Fruit fly (Drosophila melanogaster) whole organism, embryonic: ENCODE measurements around the gene asun.

Experiments used
- B-H2 ChIP-seq: fragments of 200-800 bp; sonication (Bioruptor generic); optimal IDR thresholded peaks from 2 replicates; lab custom pipeline; 2018; ENCODE audit warnings: missing biosample characterization, mild to moderate bottlenecking, missing genetic modification characterization
- BEAF-32 ChIP-seq: fragments of 200-800 bp; sonication (Bioruptor generic); optimal IDR thresholded peaks from 3 replicates; lab custom pipeline; 2017; ENCODE audit warnings: missing biosample characterization, missing genetic modification characterization, mild to moderate bottlenecking, moderate library complexity, missing genetic modification reagents
- CG10321 ChIP-seq: fragments of 200-800 bp; sonication (Bioruptor generic); IDR thresholded peaks from 2 replicates; pipeline ENCODE4 v1.3.6; 2022; ENCODE audit warnings: missing biosample characterization, missing genetic modification characterization
- CG10979 ChIP-seq: fragments of 200-800 bp; sonication (Bioruptor generic); optimal IDR thresholded peaks from 2 replicates; lab custom pipeline; 2018; ENCODE audit warnings: missing biosample characterization, mild to moderate bottlenecking, missing genetic modification characterization, moderate library complexity
- CG13123 ChIP-seq: fragments of 200-800 bp; sonication (Bioruptor generic); optimal IDR thresholded peaks from 2 replicates; lab custom pipeline; 2016; ENCODE audit warnings: missing biosample characterization, missing genetic modification characterization
- CG13296 ChIP-seq: fragments of 200-800 bp; sonication (Bioruptor generic); optimal IDR thresholded peaks from 3 replicates; lab custom pipeline; 2018; ENCODE audit warnings: missing biosample characterization, mild to moderate bottlenecking, missing genetic modification characterization
- CG14441 ChIP-seq: fragments of 200-800 bp; sonication (Bioruptor generic); IDR thresholded peaks from 2 replicates; pipeline ENCODE4 v1.3.6; 2022; ENCODE audit warnings: missing biosample characterization, missing genetic modification characterization
- CG15479 ChIP-seq: fragments of 200-800 bp; sonication (Bioruptor generic); optimal IDR thresholded peaks from 3 replicates; lab custom pipeline; 2019; ENCODE audit warnings: missing biosample characterization, mild to moderate bottlenecking, missing genetic modification characterization, moderate library complexity
- CG15696 ChIP-seq: fragments of 200-800 bp; sonication (Bioruptor generic); optimal IDR thresholded peaks from 2 replicates; lab custom pipeline; 2019; ENCODE audit warnings: missing biosample characterization, mild to moderate bottlenecking, missing genetic modification characterization, moderate library complexity
- CG17186 ChIP-seq: fragments of 200-800 bp; sonication (Bioruptor generic); optimal IDR thresholded peaks from 3 replicates; lab custom pipeline; 2017; ENCODE audit warnings: missing biosample characterization, missing genetic modification reagents, missing genetic modification characterization
- CG17359 ChIP-seq: fragments of 200-800 bp; sonication (Bioruptor generic); optimal IDR thresholded peaks from 3 replicates; lab custom pipeline; 2018; ENCODE audit warnings: missing biosample characterization, mild to moderate bottlenecking, missing genetic modification characterization, moderate library complexity
- CG3065 ChIP-seq: fragments of 200-800 bp; sonication (Bioruptor generic); optimal IDR thresholded peaks from 2 replicates; lab custom pipeline; 2016; ENCODE audit warnings: missing biosample characterization, missing genetic modification characterization
- CG32532 ChIP-seq: fragments of 200-800 bp; sonication (Bioruptor generic); IDR thresholded peaks from 2 replicates; pipeline ENCODE4 v1.3.6; 2022; ENCODE audit warnings: missing biosample characterization, missing genetic modification characterization
- CG33213 ChIP-seq: fragments of 200-800 bp; sonication (Bioruptor generic); optimal IDR thresholded peaks from 3 replicates; lab custom pipeline; 2016; ENCODE audit warnings: missing biosample characterization, missing genetic modification characterization
- CG42726 ChIP-seq: fragments of 200-800 bp; sonication (Bioruptor generic); IDR thresholded peaks from 2 replicates; pipeline ENCODE4 v1.3.6; 2022; ENCODE audit warnings: missing biosample characterization, missing genetic modification characterization; ENCODE audit not compliant: partially characterized antibody
- CG43689 ChIP-seq: fragments of 200-800 bp; sonication (Bioruptor generic); IDR thresholded peaks from 2 replicates; pipeline ENCODE4 v1.3.6; 2022; ENCODE audit warnings: missing biosample characterization, missing genetic modification characterization
- CG4854 ChIP-seq: fragments of 200-800 bp; sonication (Bioruptor generic); optimal IDR thresholded peaks from 2 replicates; lab custom pipeline; 2016; ENCODE audit warnings: missing biosample characterization, missing genetic modification characterization, inconsistent platforms
- CG6791 ChIP-seq: fragments of 200-800 bp; sonication (Bioruptor generic); IDR thresholded peaks from 3 replicates; pipeline ENCODE4 v1.3.6; 2022; ENCODE audit warnings: missing biosample characterization, missing genetic modification characterization; ENCODE audit not compliant: partially characterized antibody
- CG7963 ChIP-seq: fragments of 200-800 bp; sonication (Bioruptor generic); IDR thresholded peaks from 3 replicates; pipeline ENCODE4 v1.3.6; 2022; ENCODE audit warnings: missing biosample characterization, missing genetic modification characterization; ENCODE audit not compliant: partially characterized antibody
- CG9437 ChIP-seq: fragments of 200-800 bp; sonication (Bioruptor generic); optimal IDR thresholded peaks from 2 replicates; lab custom pipeline; 2018; ENCODE audit warnings: missing biosample characterization, mild to moderate bottlenecking, missing genetic modification characterization
- CG9609 ChIP-seq: fragments of 200-800 bp; sonication (Bioruptor generic); optimal IDR thresholded peaks from 3 replicates; lab custom pipeline; 2016; ENCODE audit warnings: missing biosample characterization, missing genetic modification characterization
- Camta ChIP-seq: fragments of 200-800 bp; sonication (Bioruptor generic); optimal IDR thresholded peaks from 2 replicates; lab custom pipeline; 2016; ENCODE audit warnings: missing biosample characterization, missing genetic modification characterization
- D ChIP-seq, 2 experiments: fragments of 200-800 bp in 1 of 2; fragments of >200 bp in 1 of 2; sonication (Bioruptor generic) in 1 of 2; optimal IDR thresholded peaks; 2 replicates in 1 of 2; 3 replicates in 1 of 2; lab custom pipeline; 2017; ENCODE audit warnings: mild to moderate bottlenecking in 1 of 2, missing biosample characterization in 1 of 2, missing genetic modification characterization in 1 of 2, missing genetic modification reagents in 1 of 2
- Drgx ChIP-seq: fragments of 200-800 bp; sonication (Bioruptor generic); IDR thresholded peaks from 2 replicates; pipeline ENCODE4 v1.3.6; 2022; ENCODE audit warnings: missing biosample characterization, missing genetic modification characterization
- E2f1 ChIP-seq: fragments of 200-800 bp; sonication (Bioruptor generic); IDR thresholded peaks from 2 replicates; pipeline ENCODE4 v1.3.6; 2022; ENCODE audit warnings: missing biosample characterization, missing genetic modification characterization
- Ets97D ChIP-seq: fragments of 200-800 bp; sonication (Bioruptor generic); optimal IDR thresholded peaks from 3 replicates; lab custom pipeline; 2016; ENCODE audit warnings: missing biosample characterization, missing genetic modification characterization
- HmgD ChIP-seq: fragments of 200-800 bp; sonication (Bioruptor generic); optimal IDR thresholded peaks from 3 replicates; lab custom pipeline; 2016; ENCODE audit warnings: missing biosample characterization, missing genetic modification characterization
- Hmx ChIP-seq: fragments of 200-800 bp; sonication (Bioruptor generic); optimal IDR thresholded peaks from 2 replicates; lab custom pipeline; 2016; ENCODE audit warnings: missing biosample characterization, missing genetic modification characterization
- Kr ChIP-seq: fragments of 200-800 bp; sonication (Bioruptor generic); optimal IDR thresholded peaks from 2 replicates; lab custom pipeline; 2017; ENCODE audit warnings: missing biosample characterization, mild to moderate bottlenecking, missing genetic modification characterization
- MTF-1 ChIP-seq: fragments of 200-800 bp; sonication (Bioruptor generic); optimal IDR thresholded peaks from 2 replicates; lab custom pipeline; 2018; ENCODE audit warnings: missing biosample characterization, mild to moderate bottlenecking, missing genetic modification characterization, borderline replicate concordance
- NC2β ChIP-seq: fragments of 200-800 bp; sonication (Bioruptor generic); optimal IDR thresholded peaks from 2 replicates; lab custom pipeline; 2016; ENCODE audit warnings: missing biosample characterization, missing genetic modification characterization
- bsh ChIP-seq, 2 experiments: fragments of 200-800 bp; sonication (Bioruptor generic); optimal IDR thresholded peaks; 2 replicates each; lab custom pipeline; 2017 to 2018; ENCODE audit warnings: mild to moderate bottlenecking in 2 of 2, missing biosample characterization in 2 of 2, missing genetic modification characterization in 2 of 2, moderate library complexity in 1 of 2
- fd96Cb ChIP-seq: fragments of 200-800 bp; sonication (Bioruptor generic); optimal IDR thresholded peaks from 2 replicates; lab custom pipeline; 2018; ENCODE audit warnings: missing biosample characterization, mild to moderate bottlenecking, missing genetic modification characterization, moderate library complexity
- gce ChIP-seq: fragments of 200-800 bp; sonication (Bioruptor generic); IDR thresholded peaks from 3 replicates; pipeline ENCODE4 v1.3.6; 2022; ENCODE audit warnings: missing biosample characterization, missing genetic modification characterization
- grau ChIP-seq: fragments of 200-800 bp; optimal IDR thresholded peaks from 3 replicates; lab custom pipeline; 2019; ENCODE audit warnings: missing biosample characterization, mild to moderate bottlenecking, missing genetic modification characterization, moderate library complexity
- gsb ChIP-seq: fragments of 200-800 bp; sonication (Bioruptor generic); IDR thresholded peaks from 2 replicates; pipeline ENCODE4 v1.3.6; 2022; ENCODE audit warnings: missing biosample characterization, missing genetic modification characterization
- jing ChIP-seq: fragments of 200-800 bp; sonication (Bioruptor generic); optimal IDR thresholded peaks from 2 replicates; lab custom pipeline; 2018; ENCODE audit warnings: missing biosample characterization, mild to moderate bottlenecking, missing genetic modification characterization
- kay ChIP-seq: fragments of 200-800 bp; sonication (Bioruptor generic); optimal IDR thresholded peaks from 2 replicates; lab custom pipeline; 2016; ENCODE audit warnings: missing biosample characterization, missing genetic modification characterization
- org-1 ChIP-seq: fragments of 200-800 bp; sonication (Bioruptor generic); optimal IDR thresholded peaks from 2 replicates; lab custom pipeline; 2017; ENCODE audit warnings: missing biosample characterization, missing genetic modification characterization
- pb ChIP-seq: fragments of 200-800 bp; sonication (Bioruptor generic); optimal IDR thresholded peaks from 3 replicates; lab custom pipeline; 2016; ENCODE audit warnings: missing biosample characterization, missing genetic modification characterization
- peb ChIP-seq: fragments of 200-800 bp; sonication (Bioruptor generic); IDR thresholded peaks from 2 replicates; pipeline ENCODE4 v1.3.6; 2022; ENCODE audit warnings: missing biosample characterization, missing genetic modification characterization
- pzg ChIP-seq: fragments of 200-800 bp; sonication (Bioruptor generic); optimal IDR thresholded peaks from 3 replicates; lab custom pipeline; 2018; ENCODE audit warnings: missing biosample characterization, mild to moderate bottlenecking, missing genetic modification characterization, moderate library complexity
- ranshi ChIP-seq: fragments of 200-800 bp; sonication (Bioruptor generic); IDR thresholded peaks from 2 replicates; pipeline ENCODE4 v1.3.6; 2022; ENCODE audit warnings: missing biosample characterization, missing genetic modification characterization
- repo ChIP-seq: fragments of 200-800 bp; sonication (Bioruptor generic); optimal IDR thresholded peaks from 2 replicates; lab custom pipeline; 2016; ENCODE audit warnings: missing biosample characterization, missing genetic modification characterization
- sqz ChIP-seq: fragments of 200-800 bp; sonication (Bioruptor generic); optimal IDR thresholded peaks from 3 replicates; lab custom pipeline; 2018; ENCODE audit warnings: missing biosample characterization, mild to moderate bottlenecking, missing genetic modification characterization
- tio ChIP-seq: fragments of 200-800 bp; sonication (Bioruptor generic); optimal IDR thresholded peaks from 2 replicates; lab custom pipeline; 2017; ENCODE audit warnings: missing biosample characterization, missing genetic modification characterization, inconsistent platforms
- trh ChIP-seq: fragments of 200-800 bp; sonication (Bioruptor generic); optimal IDR thresholded peaks from 2 replicates; lab custom pipeline; 2016; ENCODE audit warnings: missing biosample characterization, missing genetic modification characterization
- twi ChIP-seq: fragments of 200-800 bp; optimal IDR thresholded peaks from 2 replicates; lab custom pipeline; 2019; ENCODE audit warnings: missing biosample characterization, mild to moderate bottlenecking, missing genetic modification characterization, moderate library complexity
- tx ChIP-seq: fragments of 200-800 bp; sonication (Bioruptor generic); optimal IDR thresholded peaks from 2 replicates; lab custom pipeline; 2016; ENCODE audit warnings: missing biosample characterization, missing genetic modification characterization
- vnd ChIP-seq: fragments of 200-800 bp; sonication (Bioruptor generic); IDR thresholded peaks from 3 replicates; pipeline ENCODE4 v1.3.6; 2022; ENCODE audit warnings: missing biosample characterization, missing genetic modification characterization; ENCODE audit not compliant: partially characterized antibody

asun gene

DNA sequence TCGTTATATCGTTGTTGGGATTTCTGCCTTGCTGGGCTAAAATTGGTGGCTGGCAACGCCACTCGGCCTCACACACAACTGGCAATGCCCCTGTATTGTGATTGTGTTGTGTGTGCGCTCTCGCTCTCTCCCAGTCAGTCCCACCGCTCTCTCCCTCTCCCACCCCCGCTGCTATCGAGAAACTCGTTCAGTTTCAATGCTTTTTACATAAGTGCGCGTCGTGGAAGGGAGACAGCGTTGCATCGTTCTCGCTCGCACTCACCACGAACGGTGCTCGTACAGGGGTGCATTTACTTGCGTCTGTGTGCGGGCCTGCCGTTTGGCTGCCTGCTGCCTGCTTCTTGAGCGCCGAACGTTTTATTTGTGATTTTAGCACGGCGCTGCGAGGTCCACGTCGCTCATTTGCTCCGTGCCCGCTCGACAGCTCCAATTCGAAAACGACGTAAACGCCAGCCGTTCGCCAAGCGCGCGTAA, 21.6 kb upstream of the asun start (continued):
- TF ChIP-seq ranshi (GFP tag; lab: Robert Waterston, UW) (no peak), CG13123 (no peak), Camta (GFP tag; lab: Kevin White, UChicago) (peak; percentile 23), twi (tag; lab: Kevin White, UChicago) (peak; percentile 65), repo (GFP tag; lab: Kevin White, UChicago) (no peak), CG32532 (no peak), peb (GFP tag; lab: Robert Waterston, UW) (no peak), NC2β (GFP tag; lab: Kevin White, UChicago) (peak; percentile 5), bsh (GFP tag; optimal IDR thresholded peaks at IDR 0.05; lab: Kevin White, UChicago) (peak in 1 of 2 experiments; percentile 50), pzg (peak; percentile 40), HmgD (GFP tag; lab: Kevin White, UChicago) (peak; percentile 90), jing (no peak), BEAF-32 (GFP tag; lab: Kevin White, UChicago) (no peak), CG10979 (tag; lab: Kevin White, UChicago) (peak; percentile 41), CG7963 (GFP tag; lab: Robert Waterston, UW) (no peak), grau (tag; lab: Kevin White, UChicago) (peak; percentile 34), fd96Cb (no peak), vnd (no peak), B-H2 (GFP tag; lab: Kevin White, UChicago) (peak; percentile 36), CG15479 (GFP tag; lab: Kevin White, UChicago) (peak; percentile 96), CG9437 (peak; percentile 52), Hmx (GFP tag; lab: Kevin White, UChicago) (no peak), Drgx (GFP tag; lab: Robert Waterston, UW) (no peak), CG14441 (no peak), CG17359 (tag; lab: Kevin White, UChicago) (peak; percentile 32), E2f1 (GFP tag; lab: Robert Waterston, UW) (no peak), CG3065 (GFP tag; lab: Kevin White, UChicago) (no peak), CG9609 (no peak), tx (GFP tag; lab: Kevin White, UChicago) (no peak), CG10321 (GFP tag; lab: Robert Waterston, UW) (no peak), D (optimal IDR thresholded peaks at IDR 0.05; lab: Kevin White, UChicago) (peak; percentile 96), D (GFP tag; optimal IDR thresholded peaks at IDR 0.05; lab: Kevin White, UChicago) (peak; percentile 20), CG42726 (GFP tag; lab: Robert Waterston, UW) (no peak), CG33213 (peak; percentile 23), pb (GFP tag; lab: Kevin White, UChicago) (peak; percentile 57), gce (GFP tag; lab: Robert Waterston, UW) (no peak), sqz (GFP tag; lab: Kevin White, UChicago) (peak; percentile 75), CG6791 (GFP tag; lab: Robert Waterston, UW) (no peak), CG15696 (tag; lab: Kevin White, UChicago) (no peak), tio (GFP tag; lab: Kevin White, UChicago) (no peak), Kr (GFP tag; lab: Kevin White, UChicago) (peak; percentile 67), Ets97D (GFP tag; lab: Kevin White, UChicago) (no peak), CG43689 (GFP tag; lab: Robert Waterston, UW) (no peak), org-1 (GFP tag; lab: Kevin White, UChicago) (peak; percentile 21), trh (GFP tag; lab: Kevin White, UChicago) (no peak), kay (peak; percentile 68), gsb (GFP tag; lab: Robert Waterston, UW) (no peak), CG4854 (GFP tag; lab: Kevin White, UChicago) (no peak), MTF-1 (GFP tag; lab: Kevin White, UChicago) (peak; percentile 31), CG17186 (GFP tag; lab: Kevin White, UChicago) (no peak), CG13296 (peak; percentile 25)
